Worm (Caenorhabditis elegans): Measurements from ENCODE around the gene srh-274.

ce11 chrII:961961-962360 is 21.0 kb upstream of the srh-274 start, which contains the start of gene C32B5.13:
- TF ChIP-seq ceh-82 (tag; optimal IDR thresholded peaks at IDR 0.05) (no peak), mdl-1 (tag; optimal IDR thresholded peaks at IDR 0.05) (no peak)
